Worm (Caenorhabditis elegans) whole organism, young adult: ENCODE measurements around the gene spcs-3.

Experiments
- B0035.1 ChIP-seq: sonication (generic microtip); optimal IDR thresholded peaks from 2 replicates; lab custom pipeline; 2016; ENCODE audit warnings: missing genetic modification characterization, mild to moderate bottlenecking, missing compliant biosample characterization, missing genotype, missing genetic modification reagents
- B0261.1 ChIP-seq: sonication (generic microtip); optimal IDR thresholded peaks from 2 replicates; lab custom pipeline; 2016; ENCODE audit warnings: mild to moderate bottlenecking, missing genetic modification characterization, moderate library complexity, missing compliant biosample characterization
- C17E4.6 ChIP-seq: fragments of 200-800 bp; sonication (Bioruptor generic); IDR thresholded peaks from 2 replicates; pipeline ENCODE4 v1.3.6; 2022; ENCODE audit warnings: missing genetic modification reagents, missing genetic modification characterization, missing compliant biosample characterization
- F33H1.4 ChIP-seq: fragments of 200-800 bp; sonication (Bioruptor generic); IDR thresholded peaks from 2 replicates; pipeline ENCODE4 v1.3.6; 2022; ENCODE audit warnings: missing genetic modification reagents, missing genetic modification characterization, missing compliant biosample characterization
- F39B2.1 ChIP-seq: fragments of 200-800 bp; sonication (Bioruptor generic); IDR thresholded peaks from 2 replicates; pipeline ENCODE4 v1.3.6; 2022; ENCODE audit warnings: missing genetic modification reagents, missing genetic modification characterization, missing compliant biosample characterization
- F52B5.7 ChIP-seq: sonication (generic microtip); optimal IDR thresholded peaks from 2 replicates; lab custom pipeline; 2016; ENCODE audit warnings: mild to moderate bottlenecking, missing genetic modification characterization, missing compliant biosample characterization
- F57C9.4 ChIP-seq: sonication (generic microtip); optimal IDR thresholded peaks from 2 replicates; lab custom pipeline; 2017; ENCODE audit warnings: mild to moderate bottlenecking, missing genetic modification characterization, missing compliant biosample characterization
- K12H6.12 ChIP-seq: fragments of 200-800 bp; sonication (Bioruptor generic); optimal IDR thresholded peaks from 2 replicates; lab custom pipeline; 2018; ENCODE audit warnings: mild to moderate bottlenecking, missing genetic modification characterization, missing compliant biosample characterization
- Y53G8AR.9 ChIP-seq: fragments of 200-800 bp; sonication (Bioruptor generic); conservative IDR thresholded peaks from 2 replicates; pipeline ENCODE4 v1.3.6; 2022; ENCODE audit warnings: missing genetic modification reagents, missing genetic modification characterization, missing compliant biosample characterization
- ama-1 ChIP-seq, 3 experiments: fragments of 150-350 bp in 1 of 3; sonication (generic microtip) in 2 of 3; optimal IDR thresholded peaks; 2 replicates each; lab custom pipeline; 2014 to 2018; ENCODE audit warnings: missing biosample characterization in 2 of 3, missing genetic modification characterization in 2 of 3, missing genetic modification reagents in 2 of 3
- aptf-3 ChIP-seq: fragments of 200-800 bp; sonication (Bioruptor generic); IDR thresholded peaks from 2 replicates; pipeline ENCODE4 v1.3.6; 2022; ENCODE audit warnings: missing genetic modification characterization, missing compliant biosample characterization
- attf-5 ChIP-seq: fragments of 200-800 bp; sonication (Bioruptor generic); optimal IDR thresholded peaks from 2 replicates; lab custom pipeline; 2018; ENCODE audit warnings: mild to moderate bottlenecking, missing genetic modification characterization, missing compliant biosample characterization
- dpl-1 ChIP-seq: fragments of 150-350 bp; optimal IDR thresholded peaks from 2 replicates; lab custom pipeline; 2014; ENCODE audit warnings: missing biosample characterization, missing genetic modification reagents, missing genetic modification characterization
- efl-1 ChIP-seq: fragments of 150-350 bp; optimal IDR thresholded peaks from 2 replicates; lab custom pipeline; 2014; ENCODE audit warnings: missing biosample characterization, missing genetic modification reagents, missing genetic modification characterization
- hmg-1.2 ChIP-seq: fragments of 200-800 bp; sonication (Bioruptor generic); IDR thresholded peaks from 2 replicates; pipeline ENCODE4 v1.3.6; 2022; ENCODE audit warnings: missing genetic modification reagents, missing genetic modification characterization, missing compliant biosample characterization
- hmg-20 ChIP-seq: fragments of 200-800 bp; sonication (Bioruptor generic); IDR thresholded peaks from 2 replicates; pipeline ENCODE4 v1.3.6; 2022; ENCODE audit warnings: missing genetic modification reagents, missing genetic modification characterization, missing compliant biosample characterization
- hrde-1 ChIP-seq: sonication (generic microtip); optimal IDR thresholded peaks from 2 replicates; lab custom pipeline; 2016; ENCODE audit warnings: missing genetic modification characterization, mild to moderate bottlenecking, missing compliant biosample characterization, moderate library complexity, missing genotype, missing genetic modification reagents, borderline replicate concordance
- lag-1 ChIP-seq: fragments of 200-800 bp; sonication (Bioruptor generic); IDR thresholded peaks from 2 replicates; pipeline ENCODE4 v1.3.6; 2022; ENCODE audit warnings: missing genetic modification reagents, missing genetic modification characterization, missing compliant biosample characterization
- let-526 ChIP-seq: fragments of 200-800 bp; sonication (Bioruptor generic); IDR thresholded peaks from 2 replicates; pipeline ENCODE4 v1.3.6; 2022; ENCODE audit warnings: missing genetic modification reagents, missing genetic modification characterization, missing compliant biosample characterization
- lin-40 ChIP-seq: sonication (generic microtip); optimal IDR thresholded peaks from 2 replicates; lab custom pipeline; 2016; ENCODE audit warnings: missing genetic modification characterization, mild to moderate bottlenecking, missing compliant biosample characterization, missing genotype, missing genetic modification reagents
- lin-54 ChIP-seq: fragments of 200-800 bp; sonication (Bioruptor generic); optimal IDR thresholded peaks from 2 replicates; lab custom pipeline; 2018; ENCODE audit warnings: mild to moderate bottlenecking, missing genetic modification characterization, missing compliant biosample characterization
- lsl-1 ChIP-seq: fragments of 200-800 bp; sonication (Bioruptor generic); optimal IDR thresholded peaks from 2 replicates; lab custom pipeline; 2018; ENCODE audit warnings: mild to moderate bottlenecking, missing genetic modification characterization, moderate library complexity, missing compliant biosample characterization
- mcd-1 ChIP-seq: fragments of 200-800 bp; sonication (Bioruptor generic); IDR thresholded peaks from 2 replicates; pipeline ENCODE4 v1.3.6; 2022; ENCODE audit warnings: missing genetic modification reagents, missing genetic modification characterization, missing compliant biosample characterization
- nfya-2 ChIP-seq: fragments of 200-800 bp; sonication (Bioruptor generic); IDR thresholded peaks from 2 replicates; pipeline ENCODE4 v1.3.6; 2022; ENCODE audit warnings: missing genetic modification reagents, missing genetic modification characterization, missing compliant biosample characterization
- nfyb-1 ChIP-seq: fragments of 200-800 bp; sonication (Bioruptor generic); IDR thresholded peaks from 2 replicates; pipeline ENCODE4 v1.3.6; 2022; ENCODE audit warnings: missing genetic modification reagents, missing genetic modification characterization, missing compliant biosample characterization
- nhr-179 ChIP-seq: sonication (generic microtip); optimal IDR thresholded peaks from 2 replicates; lab custom pipeline; 2016; ENCODE audit warnings: mild to moderate bottlenecking, missing genetic modification characterization, missing compliant biosample characterization
- nhr-27 ChIP-seq: fragments of 200-800 bp; sonication (Bioruptor generic); optimal IDR thresholded peaks from 2 replicates; lab custom pipeline; 2018; ENCODE audit warnings: mild to moderate bottlenecking, missing genetic modification characterization, moderate library complexity, missing compliant biosample characterization
- nhr-80 ChIP-seq: sonication (generic microtip); optimal IDR thresholded peaks from 2 replicates; lab custom pipeline; 2016; ENCODE audit warnings: missing genetic modification characterization, missing compliant biosample characterization
- nhr-90 ChIP-seq: sonication (generic microtip); optimal IDR thresholded peaks from 2 replicates; lab custom pipeline; 2016; ENCODE audit warnings: missing genotype, mild to moderate bottlenecking, missing genetic modification characterization, missing compliant biosample characterization
- pha-4 ChIP-seq: fragments of 150-350 bp; sonication (generic microtip); optimal IDR thresholded peaks from 2 replicates; lab custom pipeline; 2014; ENCODE audit warnings: missing biosample characterization, missing genetic modification reagents, missing genetic modification characterization
- zfh-2 ChIP-seq: fragments of 200-800 bp; sonication (Bioruptor generic); conservative IDR thresholded peaks from 2 replicates; pipeline ENCODE4 v1.3.6; 2022; ENCODE audit warnings: missing genetic modification reagents, missing genetic modification characterization, missing compliant biosample characterization
- zim-3 ChIP-seq: sonication (generic microtip); optimal IDR thresholded peaks from 2 replicates; lab custom pipeline; 2017; ENCODE audit warnings: mild to moderate bottlenecking, missing genetic modification characterization, moderate library complexity, missing compliant biosample characterization
- ztf-22 ChIP-seq: fragments of 200-800 bp; sonication (Bioruptor generic); optimal IDR thresholded peaks from 2 replicates; lab custom pipeline; 2018; ENCODE audit warnings: mild to moderate bottlenecking, missing genetic modification characterization, moderate library complexity, missing compliant biosample characterization
- ztf-26 ChIP-seq: sonication (generic microtip); optimal IDR thresholded peaks from 2 replicates; lab custom pipeline; 2017; ENCODE audit warnings: missing genetic modification characterization, missing compliant biosample characterization
- ztf-28 ChIP-seq: fragments of 200-800 bp; sonication (Bioruptor generic); IDR thresholded peaks from 2 replicates; pipeline ENCODE4 v1.3.6; 2022; ENCODE audit warnings: missing genetic modification reagents, missing genetic modification characterization, missing compliant biosample characterization
- ztf-3 ChIP-seq: fragments of 200-800 bp; sonication (Bioruptor generic); optimal IDR thresholded peaks from 2 replicates; lab custom pipeline; 2018; ENCODE audit warnings: mild to moderate bottlenecking, missing genetic modification characterization, missing compliant biosample characterization

spcs-3 gene

ce11 chrIII:8033534-8033933 is 11.3 kb upstream of the spcs-3 start, which contains the start of gene F44B9.10:
TSS of gene F44B9.10 (minus strand) at chrIII:8033634.
- TF ChIP-seq K12H6.12 (tag; lab: Kevin White, UChicago) = no peak
- no peak for TF ChIP-seq lin-54
- no peak for TF ChIP-seq C17E4.6 (GFP tag; lab: Robert Waterston, UW)
- TF ChIP-seq nfyb-1 (GFP tag; lab: Robert Waterston, UW) = no peak
- TF ChIP-seq hmg-20 (GFP tag; lab: Robert Waterston, UW) = no peak
- TF ChIP-seq let-526 (GFP tag; lab: Robert Waterston, UW) = no peak
- TF ChIP-seq lin-40 (tag; lab: Kevin White, UChicago) = no peak
- TF ChIP-seq, all 124 proteins: peak for 0

- TF ChIP-seq B0261.1 (tag; lab: Kevin White, UChicago) = no peak
- no peak for TF ChIP-seq dpl-1 (GFP tag; lab: Kevin White, UChicago)
- TF ChIP-seq ztf-26 (tag; lab: Kevin White, UChicago) = no peak
Measured at ce11 chrIII:8036050-8036449, 8.8 kb upstream of the spcs-3 start.

- no peak for TF ChIP-seq ama-1 (optimal IDR thresholded peaks at IDR 0.05; lab: Kevin White, UChicago)
- no peak for TF ChIP-seq ama-1 (GFP tag; optimal IDR thresholded peaks at IDR 0.05; lab: Kevin White, UChicago)
- no peak for TF ChIP-seq hrde-1 (tag; lab: Kevin White, UChicago)
- TF ChIP-seq F33H1.4 (GFP tag; lab: Robert Waterston, UW) = no peak
- no peak for TF ChIP-seq aptf-3 (GFP tag; lab: Robert Waterston, UW)
- no peak for TF ChIP-seq F57C9.4 (tag; lab: Kevin White, UChicago)
- TF ChIP-seq F52B5.7 (tag; lab: Kevin White, UChicago) = no peak
- TF ChIP-seq nfya-2 (GFP tag; lab: Robert Waterston, UW) = no peak
- no peak for TF ChIP-seq nhr-179 (tag; lab: Kevin White, UChicago)
- TF ChIP-seq dpl-1 (GFP tag; lab: Kevin White, UChicago) = no peak
- TF ChIP-seq ztf-28 (GFP tag; lab: Robert Waterston, UW) = no peak
- no peak for TF ChIP-seq ztf-22
- no peak for TF ChIP-seq Y53G8AR.9 (GFP tag; lab: Robert Waterston, UW)
- TF ChIP-seq F39B2.1 (GFP tag; lab: Robert Waterston, UW) = no peak
- no peak for TF ChIP-seq nhr-90 (tag; lab: Kevin White, UChicago)
Measured at ce11 chrIII:8036497-8036896, 8.3 kb upstream of the spcs-3 start.

- TF ChIP-seq nhr-27 (no peak), zim-3 (tag; lab: Kevin White, UChicago) (no peak), nhr-179 (tag; lab: Kevin White, UChicago) (no peak), lag-1 (GFP tag; lab: Robert Waterston, UW) (no peak), pha-4 (no peak), B0035.1 (no peak), nhr-80 (no peak), lsl-1 (GFP tag; lab: Kevin White, UChicago) (no peak), dpl-1 (GFP tag; lab: Kevin White, UChicago) (no peak), hmg-1.2 (GFP tag; lab: Robert Waterston, UW) (no peak), zfh-2 (GFP tag; lab: Robert Waterston, UW) (no peak), ztf-3 (GFP tag; lab: Kevin White, UChicago) (no peak), ama-1 (optimal IDR thresholded peaks at IDR 0.05; lab: Kevin White, UChicago) (no peak), ama-1 (GFP tag; optimal IDR thresholded peaks at IDR 0.05; lab: Kevin White, UChicago) (no peak), F57C9.4 (tag; lab: Kevin White, UChicago) (no peak), attf-5 (GFP tag; lab: Kevin White, UChicago) (no peak), mcd-1 (no peak), B0261.1 (tag; lab: Kevin White, UChicago) (no peak), efl-1 (GFP tag; lab: Kevin White, UChicago) (no peak)
Measured at ce11 chrIII:8037941-8038340, 6.9 kb upstream of the spcs-3 start, which contains the start of gene dpf-6. TSS of gene dpf-6 (plus strand) at chrIII:8038241.
